Fruit fly (Drosophila melanogaster) Kc167 (cell line): ENCODE data around the gene Sem1.

ENCODE experiments used
- Sin3A ChIP-seq: fragments of >200 bp; optimal IDR thresholded peaks from 2 replicates; lab custom pipeline; 2018; ENCODE audit warnings: missing external identifiers
- ttk ChIP-seq: sonication (Bioruptor generic); optimal IDR thresholded peaks from 2 replicates; lab custom pipeline; 2017; ENCODE audit warnings: missing external identifiers

DNA sequence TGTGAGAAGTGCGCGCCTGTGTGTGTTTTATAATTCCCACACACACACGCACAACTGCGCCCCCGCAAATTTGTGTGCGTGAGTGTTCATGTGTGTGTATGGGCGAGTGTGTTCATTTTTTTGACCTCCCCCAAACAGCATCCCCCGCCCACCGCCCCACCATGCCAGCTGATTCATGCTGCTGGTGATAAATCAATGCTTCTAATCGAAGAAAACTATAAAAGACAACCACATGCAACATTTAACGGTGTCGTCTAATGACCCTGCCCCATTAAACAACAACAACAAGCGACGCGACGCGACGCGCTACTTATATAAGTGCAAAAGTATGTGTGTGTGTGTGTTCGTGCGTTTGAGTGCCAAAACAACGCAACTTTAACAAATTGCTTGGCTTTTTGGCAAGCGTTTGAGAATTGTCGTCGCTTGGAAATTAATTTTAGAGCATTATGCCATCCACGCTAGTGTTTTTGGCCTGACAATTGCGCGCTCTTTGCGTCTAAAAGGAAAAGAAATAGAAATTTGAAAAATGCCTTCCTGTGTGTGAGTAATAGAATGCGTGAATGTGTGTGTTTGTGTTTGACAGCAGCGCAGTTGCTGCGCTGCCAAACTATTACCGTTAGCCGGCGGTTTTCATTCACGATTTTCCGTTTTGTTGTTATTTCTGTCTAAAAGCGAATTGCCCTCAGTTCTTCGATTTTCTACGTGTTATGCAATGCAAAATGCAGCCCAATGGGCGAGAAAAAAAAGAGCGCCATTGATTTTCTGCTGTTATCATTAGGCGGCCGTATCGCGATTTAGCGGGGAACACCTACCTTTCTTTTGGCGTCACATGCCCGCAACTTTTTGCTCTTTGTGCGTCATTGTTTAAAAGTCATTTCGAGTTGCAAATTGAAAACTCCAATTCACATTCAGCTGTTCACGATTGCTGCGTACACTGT is 25.1 kb upstream of the Sem1 start:
- TF ChIP-seq ttk (lab: Kevin White, UChicago), result no peak
- no peak for TF ChIP-seq Sin3A (lab: Kevin White, UChicago)
